Fruit fly (Drosophila melanogaster): ENCODE data around the gene CG44774.

Gene CG44774

dm6 chrX:4919040-4919881, 18.6 kb downstream of the CG44774 start (continued):
- TF ChIP-seq Optix (GFP tag; IDR thresholded peaks at IDR 0.05) (peak; percentile 85), Dp (GFP tag; optimal IDR thresholded peaks at IDR 0.05) (no peak), CG11247 (GFP tag; IDR thresholded peaks at IDR 0.05) (peak; percentile 88), Bgb (GFP tag; IDR thresholded peaks at IDR 0.05; ENCODE audit: partially characterized antibody) (0 out of 2 replicates have a peak, but pooled peaks have one; percentile 5), CG12104 (GFP tag; optimal IDR thresholded peaks at IDR 0.05) (peak; percentile 45), Nf-YC (tag; optimal IDR thresholded peaks at IDR 0.05) (peak; percentile 21), CG15011 (GFP tag; optimal IDR thresholded peaks at IDR 0.05) (peak; percentile 27), Kr (GFP tag; optimal IDR thresholded peaks at IDR 0.05) (no peak), CG10321 (GFP tag; IDR thresholded peaks at IDR 0.05) (peak; percentile 61), lola (GFP tag; optimal IDR thresholded peaks at IDR 0.05) (peak in 1 of 3 experiments; percentile 21), knrl (GFP tag; IDR thresholded peaks at IDR 0.05; ENCODE audit: partially characterized antibody) (no peak), CG8944 (GFP tag; optimal IDR thresholded peaks at IDR 0.05) (peak; percentile 89), CG17802 (tag; optimal IDR thresholded peaks at IDR 0.05) (peak; percentile 27), CG8478 (optimal IDR thresholded peaks at IDR 0.05) (no peak), ttk (GFP tag; IDR thresholded peaks at IDR 0.05) (peak; percentile 89), CG7372 (GFP tag; IDR thresholded peaks at IDR 0.05) (peak; percentile 82), CG10959 (GFP tag; IDR thresholded peaks at IDR 0.05) (peak; percentile 79), schlank (tag; optimal IDR thresholded peaks at IDR 0.05) (peak; percentile 61), CG17328 (GFP tag; IDR thresholded peaks at IDR 0.05) (peak; percentile 87), Gsc (GFP tag; IDR thresholded peaks at IDR 0.05) (peak; percentile 74), exex (tag; optimal IDR thresholded peaks at IDR 0.05) (peak; percentile 38), CG32532 (GFP tag; IDR thresholded peaks at IDR 0.05) (peak; percentile 91), lab (GFP tag; optimal IDR thresholded peaks at IDR 0.05) (peak; percentile 88), ken (GFP tag; IDR thresholded peaks at IDR 0.05) (peak; percentile 81), org-1 (GFP tag; optimal IDR thresholded peaks at IDR 0.05) (peak; percentile 91), Doc2 (GFP tag; IDR thresholded peaks at IDR 0.05) (peak; percentile 69), run (tag; optimal IDR thresholded peaks at IDR 0.05) (peak; percentile 38), ATbp (GFP tag; optimal IDR thresholded peaks at IDR 0.05) (peak; percentile 65), Asciz (GFP tag; optimal IDR thresholded peaks at IDR 0.05) (no peak), unc-4 (GFP tag; IDR thresholded peaks at IDR 0.05; ENCODE audit: partially characterized antibody) (no peak), CG12659 (GFP tag; optimal IDR thresholded peaks at IDR 0.05) (peak; percentile 79), nerfin-2 (GFP tag; IDR thresholded peaks at IDR 0.05; ENCODE audit: partially characterized antibody) (no peak), CG10979 (tag; optimal IDR thresholded peaks at IDR 0.05) (peak; percentile 58), trem (tag; optimal IDR thresholded peaks at IDR 0.05) (peak; percentile 15), Aef1 (GFP tag; IDR thresholded peaks at IDR 0.05) (peak; percentile 90), Dip2 (GFP tag; IDR thresholded peaks at IDR 0.05) (peak; percentile 75), CG17568 (GFP tag; optimal IDR thresholded peaks at IDR 0.05) (no peak), CG6654 (GFP tag; optimal IDR thresholded peaks at IDR 0.05) (peak; percentile 44), otp (GFP tag; IDR thresholded peaks at IDR 0.05) (peak; percentile 70; the same call in 1 of the 3 replicates), usp (GFP tag; optimal IDR thresholded peaks at IDR 0.05) (no peak), HLH3B (GFP tag; IDR thresholded peaks at IDR 0.05) (peak; percentile 87), CG6175 (GFP tag; IDR thresholded peaks at IDR 0.05) (peak; percentile 77; the same call in 2 of the 3 replicates), CoRest (tag; optimal IDR thresholded peaks at IDR 0.05) (peak; percentile 78), CG4328 (GFP tag; optimal IDR thresholded peaks at IDR 0.05) (no peak), CG7556 (GFP tag; optimal IDR thresholded peaks at IDR 0.05) (peak; percentile 70), CG12391 (tag; optimal IDR thresholded peaks at IDR 0.05) (peak; percentile 71), scrt (GFP tag; optimal IDR thresholded peaks at IDR 0.05) (peak; percentile 56), amos (GFP tag; IDR thresholded peaks at IDR 0.05; ENCODE audit: partially characterized antibody) (no peak)
